Worm (Caenorhabditis elegans) whole organism, young adult: ENCODE data around the gene Y62E10A.19.

ENCODE experiments used
- F33H1.4 ChIP-seq: fragments of 200-800 bp; sonication (Bioruptor generic); IDR thresholded peaks from 2 replicates; pipeline ENCODE4 v1.3.6; 2022; ENCODE audit warnings: missing genetic modification reagents, missing genetic modification characterization, missing compliant biosample characterization
- F39B2.1 ChIP-seq: fragments of 200-800 bp; sonication (Bioruptor generic); IDR thresholded peaks from 2 replicates; pipeline ENCODE4 v1.3.6; 2022; ENCODE audit warnings: missing genetic modification reagents, missing genetic modification characterization, missing compliant biosample characterization
- F52B5.7 ChIP-seq: sonication (generic microtip); optimal IDR thresholded peaks from 2 replicates; lab custom pipeline; 2016; ENCODE audit warnings: mild to moderate bottlenecking, missing genetic modification characterization, missing compliant biosample characterization
- F57C9.4 ChIP-seq: sonication (generic microtip); optimal IDR thresholded peaks from 2 replicates; lab custom pipeline; 2017; ENCODE audit warnings: mild to moderate bottlenecking, missing genetic modification characterization, missing compliant biosample characterization
- K12H6.12 ChIP-seq: fragments of 200-800 bp; sonication (Bioruptor generic); optimal IDR thresholded peaks from 2 replicates; lab custom pipeline; 2018; ENCODE audit warnings: mild to moderate bottlenecking, missing genetic modification characterization, missing compliant biosample characterization
- Y53G8AR.9 ChIP-seq: fragments of 200-800 bp; sonication (Bioruptor generic); conservative IDR thresholded peaks from 2 replicates; pipeline ENCODE4 v1.3.6; 2022; ENCODE audit warnings: missing genetic modification reagents, missing genetic modification characterization, missing compliant biosample characterization
- Y79H2A.3 ChIP-seq: fragments of 200-800 bp; sonication (Bioruptor generic); conservative IDR thresholded peaks from 2 replicates; pipeline ENCODE4 v1.3.6; 2022; ENCODE audit warnings: missing genetic modification reagents, missing genetic modification characterization, missing compliant biosample characterization
- Y95B8A.8 ChIP-seq: fragments of 200-800 bp; sonication (Bioruptor generic); IDR thresholded peaks from 2 replicates; pipeline ENCODE4 v1.3.6; 2022; ENCODE audit warnings: missing genetic modification reagents, missing genetic modification characterization, missing compliant biosample characterization
- ama-1 ChIP-seq, 3 experiments: fragments of 150-350 bp in 1 of 3; sonication (generic microtip) in 2 of 3; optimal IDR thresholded peaks; 2 replicates each; lab custom pipeline; 2014 to 2018; ENCODE audit warnings: missing biosample characterization in 2 of 3, missing genetic modification characterization in 2 of 3, missing genetic modification reagents in 2 of 3
- aptf-2 ChIP-seq: fragments of 200-800 bp; sonication (Bioruptor generic); conservative IDR thresholded peaks from 2 replicates; pipeline ENCODE4 v1.3.6; 2022; ENCODE audit warnings: missing genetic modification reagents, missing genetic modification characterization, missing compliant biosample characterization
- atf-7 ChIP-seq: sonication (generic microtip); optimal IDR thresholded peaks from 2 replicates; lab custom pipeline; 2017; ENCODE audit warnings: mild to moderate bottlenecking, missing genetic modification characterization, missing compliant biosample characterization
- athp-1 ChIP-seq: sonication (generic microtip); optimal IDR thresholded peaks from 2 replicates; lab custom pipeline; 2017; ENCODE audit warnings: mild to moderate bottlenecking, missing genetic modification characterization, missing compliant biosample characterization
- attf-3 ChIP-seq: fragments of 200-800 bp; sonication (Bioruptor generic); conservative IDR thresholded peaks from 2 replicates; pipeline ENCODE4 v1.3.6; 2022; ENCODE audit warnings: missing genetic modification reagents, missing genetic modification characterization, missing compliant biosample characterization
- attf-5 ChIP-seq: fragments of 200-800 bp; sonication (Bioruptor generic); optimal IDR thresholded peaks from 2 replicates; lab custom pipeline; 2018; ENCODE audit warnings: mild to moderate bottlenecking, missing genetic modification characterization, missing compliant biosample characterization
- ceh-27 ChIP-seq: fragments of 200-800 bp; sonication (Bioruptor generic); optimal IDR thresholded peaks from 2 replicates; lab custom pipeline; 2018; ENCODE audit warnings: mild to moderate bottlenecking, missing genetic modification characterization, moderate library complexity, missing compliant biosample characterization
- ceh-58 ChIP-seq: fragments of 200-800 bp; sonication (Bioruptor generic); IDR thresholded peaks from 2 replicates; pipeline ENCODE4 v1.3.6; 2022; ENCODE audit warnings: missing genetic modification characterization, missing compliant biosample characterization
- ceh-91 ChIP-seq: fragments of 200-800 bp; sonication (Bioruptor generic); IDR thresholded peaks from 2 replicates; pipeline ENCODE4 v1.3.6; 2022; ENCODE audit warnings: missing genetic modification reagents, missing genetic modification characterization, missing compliant biosample characterization
- dox-1 ChIP-seq: fragments of 200-800 bp; sonication (Bioruptor generic); IDR thresholded peaks from 2 replicates; pipeline ENCODE4 v1.3.6; 2022; ENCODE audit warnings: missing genetic modification reagents, missing genetic modification characterization, missing compliant biosample characterization
- efl-1 ChIP-seq: fragments of 150-350 bp; optimal IDR thresholded peaks from 2 replicates; lab custom pipeline; 2014; ENCODE audit warnings: missing biosample characterization, missing genetic modification reagents, missing genetic modification characterization
- egl-44 ChIP-seq: fragments of 200-800 bp; sonication (Bioruptor generic); IDR thresholded peaks from 2 replicates; pipeline ENCODE4 v1.3.6; 2022; ENCODE audit warnings: missing genetic modification reagents, missing genetic modification characterization, missing compliant biosample characterization
- egrh-3 ChIP-seq: fragments of 200-800 bp; sonication (Bioruptor generic); IDR thresholded peaks from 2 replicates; pipeline ENCODE4 v1.3.6; 2022; ENCODE audit warnings: missing genetic modification reagents, missing genetic modification characterization, missing compliant biosample characterization
- fkh-3 ChIP-seq: sonication (generic microtip); optimal IDR thresholded peaks from 2 replicates; lab custom pipeline; 2016; ENCODE audit warnings: mild to moderate bottlenecking, missing genetic modification characterization, missing compliant biosample characterization
- gei-17 ChIP-seq: fragments of 200-800 bp; sonication (Bioruptor generic); optimal IDR thresholded peaks from 2 replicates; lab custom pipeline; 2018; ENCODE audit warnings: mild to moderate bottlenecking, missing genetic modification characterization, missing compliant biosample characterization
- hrde-1 ChIP-seq: sonication (generic microtip); optimal IDR thresholded peaks from 2 replicates; lab custom pipeline; 2016; ENCODE audit warnings: missing genetic modification characterization, mild to moderate bottlenecking, missing compliant biosample characterization, moderate library complexity, missing genotype, missing genetic modification reagents, borderline replicate concordance
- hsf-1 ChIP-seq: fragments of 200-800 bp; sonication (Bioruptor generic); IDR thresholded peaks from 2 replicates; pipeline ENCODE4 v1.3.6; 2022; ENCODE audit warnings: missing genetic modification reagents, missing genetic modification characterization, missing compliant biosample characterization
- lag-1 ChIP-seq: fragments of 200-800 bp; sonication (Bioruptor generic); IDR thresholded peaks from 2 replicates; pipeline ENCODE4 v1.3.6; 2022; ENCODE audit warnings: missing genetic modification reagents, missing genetic modification characterization, missing compliant biosample characterization
- let-607 ChIP-seq, 2 experiments: fragments of 200-800 bp in 1 of 2; sonication (Bioruptor generic) in 1 of 2; sonication (generic microtip) in 1 of 2; optimal IDR thresholded peaks; 2 replicates each; lab custom pipeline; 2016 to 2018; ENCODE audit warnings: mild to moderate bottlenecking in 2 of 2, missing compliant biosample characterization in 2 of 2, missing genetic modification characterization in 2 of 2, moderate library complexity in 2 of 2, missing genotype in 1 of 2
- lin-26 ChIP-seq: fragments of 200-800 bp; sonication (Bioruptor generic); IDR thresholded peaks from 2 replicates; pipeline ENCODE4 v1.3.6; 2022; ENCODE audit warnings: missing genetic modification reagents, missing genetic modification characterization, missing compliant biosample characterization
- lin-35 ChIP-seq, 3 experiments: fragments of 150-350 bp in 2 of 3; sonication (generic microtip) in 1 of 3; optimal IDR thresholded peaks; 2 replicates each; lab custom pipeline; 2014 to 2018; ENCODE audit warnings: missing biosample characterization in 3 of 3, missing genetic modification characterization in 3 of 3, missing genetic modification reagents in 3 of 3
- lin-40 ChIP-seq: sonication (generic microtip); optimal IDR thresholded peaks from 2 replicates; lab custom pipeline; 2016; ENCODE audit warnings: missing genetic modification characterization, mild to moderate bottlenecking, missing compliant biosample characterization, missing genotype, missing genetic modification reagents
- lsl-1 ChIP-seq: fragments of 200-800 bp; sonication (Bioruptor generic); optimal IDR thresholded peaks from 2 replicates; lab custom pipeline; 2018; ENCODE audit warnings: mild to moderate bottlenecking, missing genetic modification characterization, moderate library complexity, missing compliant biosample characterization
- lsy-27 ChIP-seq: sonication (generic microtip); optimal IDR thresholded peaks from 2 replicates; lab custom pipeline; 2017; ENCODE audit warnings: missing genetic modification characterization, mild to moderate bottlenecking, missing compliant biosample characterization, antibody characterized with exemption, missing genotype, borderline replicate concordance; ENCODE audit not compliant: insufficient read depth
- mel-28 ChIP-seq: sonication (generic microtip); optimal IDR thresholded peaks from 2 replicates; lab custom pipeline; 2016; ENCODE audit warnings: borderline replicate concordance, mild to moderate bottlenecking, missing genetic modification characterization, missing compliant biosample characterization
- nfya-1 ChIP-seq: sonication (generic microtip); optimal IDR thresholded peaks from 2 replicates; lab custom pipeline; 2017; ENCODE audit warnings: antibody characterized with exemption, missing compliant biosample characterization, missing genetic modification characterization, borderline replicate concordance; ENCODE audit not compliant: insufficient read depth
- rcor-1 ChIP-seq: fragments of 200-800 bp; sonication (Bioruptor generic); IDR thresholded peaks from 2 replicates; pipeline ENCODE4 v1.3.6; 2022; ENCODE audit warnings: missing genetic modification reagents, missing genetic modification characterization, missing compliant biosample characterization
- rec-8 ChIP-seq, 2 experiments: sonication (generic microtip); optimal IDR thresholded peaks; 2 replicates each; lab custom pipeline; 2016; ENCODE audit warnings: mild to moderate bottlenecking in 2 of 2, missing genetic modification characterization in 2 of 2, missing genetic modification reagents in 2 of 2, missing genotype in 2 of 2, missing biosample characterization in 1 of 2, missing compliant biosample characterization in 1 of 2, moderate library complexity in 1 of 2
- sea-2 ChIP-seq: fragments of 200-800 bp; sonication (Bioruptor generic); IDR thresholded peaks from 2 replicates; pipeline ENCODE4 v1.3.6; 2022; ENCODE audit warnings: missing genetic modification characterization, missing compliant biosample characterization
- snpc-1.1 ChIP-seq: sonication (generic microtip); optimal IDR thresholded peaks from 2 replicates; lab custom pipeline; 2017; ENCODE audit warnings: missing genetic modification characterization, mild to moderate bottlenecking, missing compliant biosample characterization, antibody characterized with exemption, moderate library complexity, missing genotype, missing genetic modification reagents; ENCODE audit not compliant: insufficient read depth
- snpc-1.3 ChIP-seq: sonication (generic microtip); optimal IDR thresholded peaks from 2 replicates; lab custom pipeline; 2017; ENCODE audit warnings: missing genetic modification characterization, mild to moderate bottlenecking, missing compliant biosample characterization, antibody characterized with exemption, moderate library complexity, missing genotype, missing genetic modification reagents; ENCODE audit not compliant: insufficient read depth
- tbp1 ChIP-seq: fragments of 200-800 bp; sonication (Bioruptor generic); optimal IDR thresholded peaks from 2 replicates; lab custom pipeline; 2018; ENCODE audit warnings: mild to moderate bottlenecking, missing genetic modification characterization, missing compliant biosample characterization
- zim-3 ChIP-seq: sonication (generic microtip); optimal IDR thresholded peaks from 2 replicates; lab custom pipeline; 2017; ENCODE audit warnings: mild to moderate bottlenecking, missing genetic modification characterization, moderate library complexity, missing compliant biosample characterization
- ztf-18 ChIP-seq: sonication (generic microtip); optimal IDR thresholded peaks from 2 replicates; lab custom pipeline; 2016; ENCODE audit warnings: missing genotype, mild to moderate bottlenecking, missing genetic modification characterization, missing compliant biosample characterization
- ztf-25 ChIP-seq: fragments of 200-800 bp; sonication (Bioruptor generic); IDR thresholded peaks from 2 replicates; pipeline ENCODE4 v1.3.6; 2022; ENCODE audit warnings: missing genetic modification reagents, missing genetic modification characterization, missing compliant biosample characterization
- ztf-26 ChIP-seq: sonication (generic microtip); optimal IDR thresholded peaks from 2 replicates; lab custom pipeline; 2017; ENCODE audit warnings: missing genetic modification characterization, missing compliant biosample characterization
- ztf-28 ChIP-seq: fragments of 200-800 bp; sonication (Bioruptor generic); IDR thresholded peaks from 2 replicates; pipeline ENCODE4 v1.3.6; 2022; ENCODE audit warnings: missing genetic modification reagents, missing genetic modification characterization, missing compliant biosample characterization
- ztf-3 ChIP-seq: fragments of 200-800 bp; sonication (Bioruptor generic); optimal IDR thresholded peaks from 2 replicates; lab custom pipeline; 2018; ENCODE audit warnings: mild to moderate bottlenecking, missing genetic modification characterization, missing compliant biosample characterization

The Y62E10A.19 gene

ce11 chrIV:13400456-13401364 lies 7.4 kb downstream of the Y62E10A.19 start, which contains the start of the genes memi-2 and cyp-31A5 (continued):
- TF ChIP-seq aptf-2 (GFP tag; lab: Robert Waterston, UW), result no peak
- no peak for TF ChIP-seq dox-1 (GFP tag; lab: Robert Waterston, UW)
- TF ChIP-seq ztf-18 (tag; lab: Kevin White, UChicago), result no peak
- no peak for TF ChIP-seq atf-7
- TF ChIP-seq let-607 (tag; optimal IDR thresholded peaks at IDR 0.05; lab: Kevin White, UChicago), result no peak
- TF ChIP-seq efl-1 (GFP tag; lab: Kevin White, UChicago), result peak; percentile 64
- TF ChIP-seq lin-40, result no peak
- TF ChIP-seq Y79H2A.3, result no peak
- TF ChIP-seq snpc-1.1, result no peak
- no peak for TF ChIP-seq ztf-28 (GFP tag; lab: Robert Waterston, UW)
- no peak for TF ChIP-seq fkh-3 (tag; lab: Kevin White, UChicago)
- no peak for TF ChIP-seq F52B5.7 (tag; lab: Kevin White, UChicago)
- no peak for TF ChIP-seq F39B2.1 (GFP tag; lab: Robert Waterston, UW)
- TF ChIP-seq Y95B8A.8, result no peak
- TF ChIP-seq nfya-1 (tag; lab: Kevin White, UChicago), result no peak
- 0 out of 2 replicates have a peak, but pooled peaks have one; percentile 32 for TF ChIP-seq ceh-91 (GFP tag; lab: Robert Waterston, UW)
- no peak for TF ChIP-seq ztf-25 (GFP tag; lab: Robert Waterston, UW)
- no peak for TF ChIP-seq gei-17 (GFP tag; lab: Kevin White, UChicago)
- no peak for TF ChIP-seq K12H6.12 (tag; lab: Kevin White, UChicago)
- peak; percentile 81 for TF ChIP-seq lsl-1 (GFP tag; lab: Kevin White, UChicago)
- TF ChIP-seq athp-1, result no peak
- TF ChIP-seq ztf-3 (GFP tag; lab: Kevin White, UChicago), result no peak
- TF ChIP-seq sea-2 (GFP tag; lab: Robert Waterston, UW), result no peak
- peak; percentile 59 for TF ChIP-seq F33H1.4 (GFP tag; lab: Robert Waterston, UW)
- no peak for TF ChIP-seq rec-8 (tag; optimal IDR thresholded peaks at IDR 0.05; lab: Kevin White, UChicago)
- no peak for TF ChIP-seq lin-35 (GFP tag; optimal IDR thresholded peaks at IDR 0.05; lab: Kevin White, UChicago)
- TF ChIP-seq attf-5, result no peak
- TF ChIP-seq rcor-1, result no peak
- TF ChIP-seq hsf-1, result peak; percentile 89
- TF ChIP-seq ceh-27 (GFP tag; lab: Kevin White, UChicago), result no peak
- TF ChIP-seq snpc-1.3 (tag; lab: Kevin White, UChicago), result peak; percentile 17

- no peak for TF ChIP-seq attf-3 (GFP tag; lab: Robert Waterston, UW)
- TF ChIP-seq mel-28 (tag; lab: Kevin White, UChicago), result no peak
- TF ChIP-seq lag-1 (GFP tag; lab: Robert Waterston, UW), result no peak
- TF ChIP-seq ama-1 (optimal IDR thresholded peaks at IDR 0.05; lab: Kevin White, UChicago), result no peak
- no peak for TF ChIP-seq ama-1 (GFP tag; optimal IDR thresholded peaks at IDR 0.05; lab: Kevin White, UChicago)
- TF ChIP-seq rec-8 (tag; optimal IDR thresholded peaks at IDR 0.05; lab: Kevin White, UChicago), result no peak
- TF ChIP-seq Y53G8AR.9, result peak; percentile 43; the same call in 1 of the 2 replicates
- TF ChIP-seq lin-26, result no peak
- TF ChIP-seq lsy-27 (tag; lab: Kevin White, UChicago), result no peak
- no peak for TF ChIP-seq tbp1 (GFP tag; lab: Kevin White, UChicago)
- no peak for TF ChIP-seq egrh-3 (GFP tag; lab: Robert Waterston, UW)
- no peak for TF ChIP-seq F57C9.4 (tag; lab: Kevin White, UChicago)
- TF ChIP-seq zim-3 (tag; lab: Kevin White, UChicago), result no peak
- TF ChIP-seq ceh-58 (GFP tag; lab: Robert Waterston, UW), result no peak
- TF ChIP-seq ztf-26, result no peak
- TF ChIP-seq egl-44 (GFP tag; lab: Robert Waterston, UW), result no peak
- TF ChIP-seq gei-17 (GFP tag; lab: Kevin White, UChicago), result no peak
- peak; percentile 51 for TF ChIP-seq hrde-1 (tag; lab: Kevin White, UChicago)
Observed at ce11 chrIV:13398728-13399127, 9.4 kb downstream of the Y62E10A.19 start, which contains the start of gene Y62E10A.13. Gene Y62E10A.13, minus strand, starts transcription at chrIV:13399053.
